Fruit fly (Drosophila melanogaster) whole organism, embryonic: ENCODE results near the gene Doc2.
A peak's percentile ranks its signal among the peaks of the same experiment; 100 is the strongest.

Source experiments
- Atf6 ChIP-seq: fragments of 200-800 bp; sonication (Bioruptor generic); IDR thresholded peaks from 2 replicates; pipeline ENCODE4 v1.3.6; 2022; ENCODE audit warnings: missing biosample characterization, missing genetic modification characterization
- Awh ChIP-seq: fragments of 200-800 bp; sonication (Bioruptor generic); IDR thresholded peaks from 2 replicates; pipeline ENCODE4, ENCODE4 v1.3.6; 2022; ENCODE audit warnings: missing biosample characterization, missing genetic modification characterization
- B-H2 ChIP-seq: fragments of 200-800 bp; sonication (Bioruptor generic); optimal IDR thresholded peaks from 2 replicates; lab custom pipeline; 2018; ENCODE audit warnings: missing biosample characterization, mild to moderate bottlenecking, missing genetic modification characterization
- C15 ChIP-seq: fragments of 200-800 bp; sonication (Bioruptor generic); IDR thresholded peaks from 3 replicates; pipeline ENCODE4 v1.3.6; 2022; ENCODE audit warnings: missing biosample characterization, missing genetic modification characterization
- CG11093 ChIP-seq: fragments of 200-800 bp; sonication (Bioruptor generic); IDR thresholded peaks from 3 replicates; pipeline ENCODE4 v1.3.6; 2022; ENCODE audit warnings: missing biosample characterization, missing genetic modification characterization
- CG11504 ChIP-seq: fragments of 200-800 bp; sonication (Bioruptor generic); optimal IDR thresholded peaks from 3 replicates; lab custom pipeline; 2019; ENCODE audit warnings: missing biosample characterization, mild to moderate bottlenecking, missing genetic modification characterization, moderate library complexity
- CG13296 ChIP-seq: fragments of 200-800 bp; sonication (Bioruptor generic); optimal IDR thresholded peaks from 3 replicates; lab custom pipeline; 2018; ENCODE audit warnings: missing biosample characterization, mild to moderate bottlenecking, missing genetic modification characterization
- CG17328 ChIP-seq: fragments of 200-800 bp; sonication (Bioruptor generic); IDR thresholded peaks from 2 replicates; pipeline ENCODE4 v1.3.6; 2022; ENCODE audit warnings: missing biosample characterization, missing genetic modification characterization
- CG17361 ChIP-seq: fragments of 200-800 bp; sonication (Bioruptor generic); IDR thresholded peaks from 3 replicates; pipeline ENCODE4 v1.3.6; 2022; ENCODE audit warnings: missing biosample characterization, missing genetic modification characterization
- CG17568 ChIP-seq: fragments of 200-800 bp; sonication (Bioruptor generic); optimal IDR thresholded peaks from 2 replicates; lab custom pipeline; 2018; ENCODE audit warnings: missing biosample characterization, mild to moderate bottlenecking, missing genetic modification characterization, moderate library complexity
- CG2202 ChIP-seq: fragments of 200-800 bp; sonication (Bioruptor generic); optimal IDR thresholded peaks from 2 replicates; lab custom pipeline; 2018; ENCODE audit warnings: missing biosample characterization, mild to moderate bottlenecking, missing genetic modification characterization
- CG31224 ChIP-seq: fragments of 200-800 bp; sonication (Bioruptor generic); IDR thresholded peaks from 2 replicates; pipeline ENCODE4 v1.3.6; 2022; ENCODE audit warnings: missing biosample characterization, missing genetic modification characterization
- CG5245 ChIP-seq: fragments of 200-800 bp; sonication (Bioruptor generic); optimal IDR thresholded peaks from 3 replicates; lab custom pipeline; 2016; ENCODE audit warnings: missing biosample characterization, missing genetic modification characterization
- CG6175 ChIP-seq: fragments of 200-800 bp; sonication (Bioruptor generic); IDR thresholded peaks from 3 replicates; pipeline ENCODE4 v1.3.6; 2022; ENCODE audit warnings: missing biosample characterization, missing genetic modification characterization
- CG6689 ChIP-seq: fragments of 200-800 bp; sonication (Bioruptor generic); IDR thresholded peaks from 2 replicates; pipeline ENCODE4 v1.3.6; 2022; ENCODE audit warnings: missing biosample characterization, missing genetic modification characterization
- CG7839 ChIP-seq: fragments of 200-800 bp; sonication (Bioruptor generic); optimal IDR thresholded peaks from 3 replicates; lab custom pipeline; 2018; ENCODE audit warnings: missing biosample characterization, mild to moderate bottlenecking, missing genetic modification characterization, moderate library complexity
- CG8089 ChIP-seq: fragments of 200-800 bp; sonication (Bioruptor generic); optimal IDR thresholded peaks from 3 replicates; lab custom pipeline; 2016; ENCODE audit warnings: missing biosample characterization, missing genetic modification characterization
- CG9932 ChIP-seq: fragments of 200-800 bp; sonication (Bioruptor generic); IDR thresholded peaks from 2 replicates; pipeline ENCODE4 v1.3.6; 2022; ENCODE audit warnings: missing biosample characterization, missing genetic modification characterization
- D19B ChIP-seq: fragments of 200-800 bp; sonication (Bioruptor generic); optimal IDR thresholded peaks from 2 replicates; lab custom pipeline; 2017; ENCODE audit warnings: missing biosample characterization, mild to moderate bottlenecking, missing genetic modification characterization
- Dad ChIP-seq: fragments of 200-800 bp; sonication (Bioruptor generic); optimal IDR thresholded peaks from 3 replicates; lab custom pipeline; 2016; ENCODE audit warnings: missing biosample characterization, missing genetic modification characterization
- Deaf1 ChIP-seq: fragments of 200-800 bp; optimal IDR thresholded peaks from 3 replicates; lab custom pipeline; 2019; ENCODE audit warnings: missing biosample characterization, mild to moderate bottlenecking, missing genetic modification characterization, moderate library complexity
- E2f2 ChIP-seq: fragments of 200-800 bp; sonication (Bioruptor generic); IDR thresholded peaks from 2 replicates; pipeline ENCODE4 v1.3.6; 2022; ENCODE audit warnings: missing biosample characterization, missing genetic modification characterization
- ERR ChIP-seq: fragments of 200-800 bp; sonication (Bioruptor generic); optimal IDR thresholded peaks from 2 replicates; lab custom pipeline; 2016; ENCODE audit warnings: missing biosample characterization, missing genetic modification characterization
- HLH54F ChIP-seq: fragments of 200-800 bp; sonication (Bioruptor generic); optimal IDR thresholded peaks from 3 replicates; lab custom pipeline; 2016; ENCODE audit warnings: missing biosample characterization, missing genetic modification characterization
- HLHmδ ChIP-seq: fragments of 200-800 bp; sonication (Bioruptor generic); optimal IDR thresholded peaks from 2 replicates; lab custom pipeline; 2018; ENCODE audit warnings: missing biosample characterization, mild to moderate bottlenecking, missing genetic modification characterization, moderate library complexity
- Lhr ChIP-seq: fragments of 200-800 bp; sonication (Bioruptor generic); optimal IDR thresholded peaks from 3 replicates; lab custom pipeline; 2017; ENCODE audit warnings: mild to moderate bottlenecking, missing biosample characterization, missing genetic modification reagents, missing genetic modification characterization
- Lpt ChIP-seq: fragments of >200 bp; optimal IDR thresholded peaks from 2 replicates; lab custom pipeline; 2018; ENCODE audit warnings: missing biosample characterization, missing genetic modification characterization
- NFAT ChIP-seq: fragments of 200-800 bp; sonication (Bioruptor generic); IDR thresholded peaks from 2 replicates; pipeline ENCODE4 v1.3.6; 2022; ENCODE audit warnings: missing biosample characterization, missing genetic modification characterization
- Oaz ChIP-seq: fragments of 200-800 bp; sonication (Bioruptor generic); IDR thresholded peaks from 2 replicates; pipeline ENCODE4 v1.3.6; 2022; ENCODE audit warnings: missing biosample characterization, missing genetic modification characterization
- Rfx ChIP-seq: fragments of 200-800 bp; sonication (Bioruptor generic); IDR thresholded peaks from 2 replicates; pipeline ENCODE4 v1.3.6; 2022; ENCODE audit warnings: missing biosample characterization, missing genetic modification characterization
- Six4 ChIP-seq: fragments of 200-800 bp; sonication (Bioruptor generic); optimal IDR thresholded peaks from 2 replicates; lab custom pipeline; 2016; ENCODE audit warnings: missing biosample characterization, missing genetic modification characterization
- bsh ChIP-seq, 2 experiments: fragments of 200-800 bp; sonication (Bioruptor generic); optimal IDR thresholded peaks; 2 replicates each; lab custom pipeline; 2017 to 2018; ENCODE audit warnings: mild to moderate bottlenecking in 2 of 2, missing biosample characterization in 2 of 2, missing genetic modification characterization in 2 of 2, moderate library complexity in 1 of 2
- cas ChIP-seq: fragments of 200-800 bp; sonication (Bioruptor generic); IDR thresholded peaks from 2 replicates; pipeline ENCODE4 v1.3.6; 2022; ENCODE audit warnings: missing biosample characterization, missing genetic modification characterization
- dan ChIP-seq: fragments of 200-800 bp; sonication (Bioruptor generic); IDR thresholded peaks from 2 replicates; pipeline ENCODE4 v1.3.6; 2022; ENCODE audit warnings: missing biosample characterization, missing genetic modification characterization
- disco-r ChIP-seq: fragments of 200-800 bp; sonication (Bioruptor generic); optimal IDR thresholded peaks from 2 replicates; lab custom pipeline; 2016; ENCODE audit warnings: missing biosample characterization, missing genetic modification characterization
- emc ChIP-seq: fragments of 200-800 bp; sonication (Bioruptor generic); optimal IDR thresholded peaks from 2 replicates; lab custom pipeline; 2016; ENCODE audit warnings: missing biosample characterization, missing genetic modification characterization
- gce ChIP-seq: fragments of 200-800 bp; sonication (Bioruptor generic); IDR thresholded peaks from 3 replicates; pipeline ENCODE4 v1.3.6; 2022; ENCODE audit warnings: missing biosample characterization, missing genetic modification characterization
- gcm2 ChIP-seq: fragments of 200-800 bp; sonication (Bioruptor generic); optimal IDR thresholded peaks from 2 replicates; lab custom pipeline; 2016; ENCODE audit warnings: missing biosample characterization, missing genetic modification characterization
- gro ChIP-seq: fragments of 200-800 bp; sonication (Bioruptor generic); optimal IDR thresholded peaks from 2 replicates; lab custom pipeline; 2016; ENCODE audit warnings: missing biosample characterization, missing genetic modification characterization
- lilli ChIP-seq: fragments of 200-800 bp; sonication (Bioruptor generic); optimal IDR thresholded peaks from 3 replicates; lab custom pipeline; 2016; ENCODE audit warnings: missing biosample characterization, missing genetic modification characterization
- nerfin-1 ChIP-seq: fragments of 200-800 bp; sonication (Bioruptor generic); optimal IDR thresholded peaks from 3 replicates; lab custom pipeline; 2019; ENCODE audit warnings: missing biosample characterization, mild to moderate bottlenecking, missing genetic modification characterization, moderate library complexity
- nerfin-2 ChIP-seq: fragments of 200-800 bp; sonication (Bioruptor generic); IDR thresholded peaks from 2 replicates; pipeline ENCODE4 v1.3.6; 2022; ENCODE audit warnings: missing biosample characterization, missing genetic modification characterization; ENCODE audit not compliant: partially characterized antibody
- nmo ChIP-seq: fragments of 200-800 bp; sonication (Bioruptor generic); optimal IDR thresholded peaks from 2 replicates; lab custom pipeline; 2018; ENCODE audit warnings: missing biosample characterization, mild to moderate bottlenecking, missing genetic modification characterization, moderate library complexity
- oc ChIP-seq: fragments of 200-800 bp; sonication (Bioruptor generic); optimal IDR thresholded peaks from 2 replicates; lab custom pipeline; 2018; ENCODE audit warnings: missing biosample characterization, mild to moderate bottlenecking, missing genetic modification characterization, moderate library complexity
- pzg ChIP-seq: fragments of 200-800 bp; sonication (Bioruptor generic); optimal IDR thresholded peaks from 3 replicates; lab custom pipeline; 2018; ENCODE audit warnings: missing biosample characterization, mild to moderate bottlenecking, missing genetic modification characterization, moderate library complexity
- ro ChIP-seq: fragments of 200-800 bp; sonication (Bioruptor generic); IDR thresholded peaks from 2 replicates; pipeline ENCODE4 v1.3.6; 2022; ENCODE audit warnings: missing biosample characterization, missing genetic modification characterization
- tll ChIP-seq, 2 experiments: fragments of 200-800 bp in 1 of 2; fragments of >200 bp in 1 of 2; sonication (Bioruptor generic) in 1 of 2; optimal IDR thresholded peaks; 2 replicates each; lab custom pipeline; 2017 to 2019; ENCODE audit warnings: missing biosample characterization in 2 of 2, missing genetic modification characterization in 2 of 2, mild to moderate bottlenecking in 1 of 2, moderate library complexity in 1 of 2
- trh ChIP-seq: fragments of 200-800 bp; sonication (Bioruptor generic); optimal IDR thresholded peaks from 2 replicates; lab custom pipeline; 2016; ENCODE audit warnings: missing biosample characterization, missing genetic modification characterization
- tx ChIP-seq: fragments of 200-800 bp; sonication (Bioruptor generic); optimal IDR thresholded peaks from 2 replicates; lab custom pipeline; 2016; ENCODE audit warnings: missing biosample characterization, missing genetic modification characterization
- vnd ChIP-seq: fragments of 200-800 bp; sonication (Bioruptor generic); IDR thresholded peaks from 3 replicates; pipeline ENCODE4 v1.3.6; 2022; ENCODE audit warnings: missing biosample characterization, missing genetic modification characterization; ENCODE audit not compliant: partially characterized antibody
- zen2 ChIP-seq: fragments of 200-800 bp; sonication (Bioruptor generic); IDR thresholded peaks from 3 replicates; pipeline ENCODE4 v1.3.6; 2022; ENCODE audit warnings: missing biosample characterization, missing genetic modification characterization; ENCODE audit not compliant: partially characterized antibody

Gene Doc2

DNA sequence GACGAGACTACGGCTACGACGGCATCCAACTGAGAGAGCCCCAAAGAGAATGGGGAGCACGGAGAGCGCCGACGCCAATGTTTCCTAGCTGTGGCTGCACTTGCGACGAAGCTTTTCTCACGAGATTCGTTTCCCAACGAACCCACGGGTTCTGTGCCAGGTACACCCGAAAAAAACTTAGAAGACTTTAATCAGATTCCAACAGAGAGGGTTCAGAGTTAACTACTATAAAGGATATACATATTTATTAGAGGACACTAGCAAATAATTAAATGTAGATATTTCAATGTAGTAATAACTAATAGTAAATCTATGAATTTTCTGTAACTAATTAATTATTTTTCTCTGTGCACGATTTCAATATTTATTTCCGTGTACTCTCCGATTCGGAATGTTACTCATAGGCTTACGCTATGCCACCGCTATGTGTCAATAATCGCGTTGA lies 47.0 kb upstream of the Doc2 start, which contains the start of gene Argk1 (continued):
- TF ChIP-seq C15 (GFP tag; lab: Robert Waterston, UW) (0 out of 3 replicates have a peak, but pooled peaks have one; percentile 18), CG6175 (no peak), CG11093 (0 out of 3 replicates have a peak, but pooled peaks have one; percentile 7), emc (GFP tag; lab: Kevin White, UChicago) (no peak), nerfin-2 (GFP tag; lab: Robert Waterston, UW) (no peak), Rfx (GFP tag; lab: Robert Waterston, UW) (peak; percentile 71), Atf6 (peak; percentile 77), Six4 (GFP tag; lab: Kevin White, UChicago) (no peak), CG9932 (GFP tag; lab: Robert Waterston, UW) (peak; percentile 69), CG31224 (GFP tag; lab: Robert Waterston, UW) (0 out of 2 replicates have a peak, but pooled peaks have one; percentile 31), zen2 (GFP tag; lab: Robert Waterston, UW) (0 out of 3 replicates have a peak, but pooled peaks have one; percentile 11), B-H2 (GFP tag; lab: Kevin White, UChicago) (peak; percentile 30), CG8089 (GFP tag; lab: Kevin White, UChicago) (no peak), gcm2 (GFP tag; lab: Kevin White, UChicago) (no peak), oc (tag; lab: Kevin White, UChicago) (no peak), nerfin-1 (tag; lab: Kevin White, UChicago) (no peak), tx (GFP tag; lab: Kevin White, UChicago) (no peak), CG6689 (GFP tag; lab: Robert Waterston, UW) (peak; percentile 32; the same call in 1 of the 2 replicates), dan (GFP tag; lab: Robert Waterston, UW) (no peak), CG17361 (GFP tag; lab: Robert Waterston, UW) (peak; percentile 62), CG17328 (GFP tag; lab: Robert Waterston, UW) (no peak), lilli (GFP tag; lab: Kevin White, UChicago) (peak; percentile 66), CG11504 (tag; lab: Kevin White, UChicago) (no peak), D19B (GFP tag; lab: Kevin White, UChicago) (no peak), Lpt (no peak), ERR (GFP tag; lab: Kevin White, UChicago) (no peak), Lhr (GFP tag; lab: Kevin White, UChicago) (no peak), gro (GFP tag; lab: Kevin White, UChicago) (no peak), NFAT (no peak), disco-r (GFP tag; lab: Kevin White, UChicago) (no peak), CG7839 (tag; lab: Kevin White, UChicago) (peak; percentile 74), HLH54F (GFP tag; lab: Kevin White, UChicago) (peak; percentile 39), bsh (GFP tag; optimal IDR thresholded peaks at IDR 0.05; lab: Kevin White, UChicago) (peak in 1 of 2 experiments; percentile 28), pzg (GFP tag; lab: Kevin White, UChicago) (no peak), Deaf1 (tag; lab: Kevin White, UChicago) (peak; percentile 68), vnd (GFP tag; lab: Robert Waterston, UW) (no peak), ro (no peak), HLHmδ (GFP tag; lab: Kevin White, UChicago) (no peak), CG13296 (GFP tag; lab: Kevin White, UChicago) (peak; percentile 3), gce (GFP tag; lab: Robert Waterston, UW) (peak; percentile 54; the same call in 1 of the 3 replicates), Oaz (GFP tag; lab: Robert Waterston, UW) (no peak), E2f2 (GFP tag; lab: Robert Waterston, UW) (peak; percentile 44; the same call in 1 of the 2 replicates), cas (GFP tag; lab: Robert Waterston, UW) (no peak), trh (GFP tag; lab: Kevin White, UChicago) (no peak), tll (GFP tag; optimal IDR thresholded peaks at IDR 0.05; lab: Kevin White, UChicago) (no peak), Awh (GFP tag; lab: Robert Waterston, UW) (no peak), Dad (GFP tag; lab: Kevin White, UChicago) (no peak), CG5245 (GFP tag; lab: Kevin White, UChicago) (no peak), CG2202 (tag; lab: Kevin White, UChicago) (no peak), CG17568 (GFP tag; lab: Kevin White, UChicago) (no peak), nmo (peak; percentile 52)
